Fruit fly (Drosophila melanogaster) ovary, adult (tissue): ENCODE measurements around the gene Ptp61F.

Source experiments
- CG17801 ChIP-seq: fragments of 200-800 bp; optimal IDR thresholded peaks from 2 replicates; lab custom pipeline; 2019; ENCODE audit warnings: missing biosample characterization, mild to moderate bottlenecking, missing genetic modification characterization, moderate library complexity; ENCODE audit not compliant: partially characterized antibody

Ptp61F gene

dm6 chr3L:1335428-1335764, 139.7 kb downstream of the Ptp61F start:
- peak; percentile 40 for TF ChIP-seq CG17801 (GFP tag; lab: Kevin White, UChicago)

- TF ChIP-seq CG17801 (GFP tag; lab: Kevin White, UChicago): peak; percentile 85
Observed at dm6 chr3L:1334571-1335427, 140.3 kb downstream of the Ptp61F start, which contains the start of the genes Hmbs and CG2211. Gene Hmbs (plus strand): TSS chr3L:1334889. Gene CG2211 (minus strand): TSS chr3L:1335359.

- no peak for TF ChIP-seq CG17801 (GFP tag; lab: Kevin White, UChicago)
Observed at dm6 chr3L:1332973-1333372, 142.1 kb downstream of the Ptp61F start, which contains the start of gene msd5. Gene msd5 (minus strand): TSS chr3L:1333146.

dm6 chr3L:1331542-1331941, 143.5 kb downstream of the Ptp61F start, which contains the start of gene msd1:
Gene msd1 (plus strand): TSS chr3L:1331744.
- TF ChIP-seq CG17801 (GFP tag; lab: Kevin White, UChicago): no peak

dm6 chr3L:1330420-1330819, 144.6 kb downstream of the Ptp61F start:
- no peak for TF ChIP-seq CG17801 (GFP tag; lab: Kevin White, UChicago)

- no peak for TF ChIP-seq CG17801 (GFP tag; lab: Kevin White, UChicago)
Observed at dm6 chr3L:1329724-1330123, 145.3 kb downstream of the Ptp61F start, which contains the start of gene ND-ACP. Gene ND-ACP (plus strand): TSS chr3L:1329949.

- no peak for TF ChIP-seq CG17801 (GFP tag; lab: Kevin White, UChicago)
Observed at dm6 chr3L:1325626-1325937, 149.5 kb downstream of the Ptp61F start.

dm6 chr3L:1324818-1325625, 150.0 kb downstream of the Ptp61F start:
- TF ChIP-seq CG17801 (GFP tag; lab: Kevin White, UChicago): no peak

dm6 chr3L:1323136-1323535, 151.9 kb downstream of the Ptp61F start:
- TF ChIP-seq CG17801 (GFP tag; lab: Kevin White, UChicago): no peak

- TF ChIP-seq CG17801 (GFP tag; lab: Kevin White, UChicago): no peak
Observed at dm6 chr3L:1322706-1323105, 152.4 kb downstream of the Ptp61F start, which contains the start of gene CG9184. Gene CG9184 (minus strand): TSS chr3L:1322806.

- TF ChIP-seq CG17801 (GFP tag; lab: Kevin White, UChicago): no peak
Observed at dm6 chr3L:1322159-1322558, 152.9 kb downstream of the Ptp61F start.

- TF ChIP-seq CG17801 (GFP tag; lab: Kevin White, UChicago): no peak
Observed at dm6 chr3L:1320931-1321556, 154.0 kb downstream of the Ptp61F start.

- TF ChIP-seq CG17801 (GFP tag; lab: Kevin White, UChicago): peak; percentile 62
Observed at dm6 chr3L:1320230-1320930, 154.7 kb downstream of the Ptp61F start.

- TF ChIP-seq CG17801 (GFP tag; lab: Kevin White, UChicago): no peak
Observed at dm6 chr3L:1319097-1319725, 155.8 kb downstream of the Ptp61F start.
